Fruit fly (Drosophila melanogaster) whole organism, embryonic: ENCODE data around the gene ft.
A peak's percentile ranks its signal among the peaks of the same experiment; 100 is the strongest.

Source experiments
- ATbp ChIP-seq: fragments of 200-800 bp; sonication (Bioruptor generic); optimal IDR thresholded peaks from 2 replicates; lab custom pipeline; 2017; ENCODE audit warnings: missing biosample characterization, mild to moderate bottlenecking, missing genetic modification characterization, missing genetic modification reagents
- Asciz ChIP-seq: fragments of 200-800 bp; sonication (Bioruptor generic); optimal IDR thresholded peaks from 2 replicates; lab custom pipeline; 2017; ENCODE audit warnings: missing biosample characterization, mild to moderate bottlenecking, missing genetic modification characterization, missing genetic modification reagents
- Bdp1 ChIP-seq: fragments of 200-800 bp; sonication (Bioruptor generic); optimal IDR thresholded peaks from 3 replicates; lab custom pipeline; 2016; ENCODE audit warnings: missing biosample characterization, missing genetic modification characterization
- CG10267 ChIP-seq: fragments of 200-800 bp; sonication (Bioruptor generic); optimal IDR thresholded peaks from 2 replicates; lab custom pipeline; 2018; ENCODE audit warnings: missing biosample characterization, mild to moderate bottlenecking, missing genetic modification characterization, moderate library complexity
- CG12104 ChIP-seq: fragments of 200-800 bp; sonication (Bioruptor generic); optimal IDR thresholded peaks from 3 replicates; lab custom pipeline; 2016; ENCODE audit warnings: missing biosample characterization, missing genetic modification characterization
- CG13287 ChIP-seq: fragments of 200-800 bp; sonication (Bioruptor generic); IDR thresholded peaks from 2 replicates; pipeline ENCODE4 v1.3.6; 2022; ENCODE audit warnings: missing biosample characterization, missing genetic modification characterization; ENCODE audit not compliant: partially characterized antibody
- CG13424 ChIP-seq: fragments of 200-800 bp; sonication (Bioruptor generic); optimal IDR thresholded peaks from 2 replicates; lab custom pipeline; 2019; ENCODE audit warnings: missing biosample characterization, mild to moderate bottlenecking, missing genetic modification characterization, moderate library complexity
- CG13894 ChIP-seq: fragments of 200-800 bp; sonication (Bioruptor generic); optimal IDR thresholded peaks from 3 replicates; lab custom pipeline; 2018; ENCODE audit warnings: missing biosample characterization, mild to moderate bottlenecking, missing genetic modification characterization, moderate library complexity
- CG14014 ChIP-seq: fragments of 200-800 bp; sonication (Bioruptor generic); IDR thresholded peaks from 2 replicates; pipeline ENCODE4 v1.3.6; 2022; ENCODE audit warnings: missing biosample characterization, missing genetic modification characterization
- CG15269 ChIP-seq: fragments of 200-800 bp; sonication (Bioruptor generic); optimal IDR thresholded peaks from 2 replicates; lab custom pipeline; 2018; ENCODE audit warnings: missing biosample characterization, mild to moderate bottlenecking, missing genetic modification characterization, moderate library complexity
- CG16863 ChIP-seq: fragments of 200-800 bp; sonication (Bioruptor generic); optimal IDR thresholded peaks from 3 replicates; lab custom pipeline; 2016; ENCODE audit warnings: missing biosample characterization, missing genetic modification characterization
- CG2202 ChIP-seq: fragments of 200-800 bp; sonication (Bioruptor generic); optimal IDR thresholded peaks from 2 replicates; lab custom pipeline; 2018; ENCODE audit warnings: missing biosample characterization, mild to moderate bottlenecking, missing genetic modification characterization
- CG30020 ChIP-seq: fragments of 200-800 bp; optimal IDR thresholded peaks from 2 replicates; lab custom pipeline; 2019; ENCODE audit warnings: missing biosample characterization, mild to moderate bottlenecking, missing genetic modification characterization, moderate library complexity
- CG3065 ChIP-seq: fragments of 200-800 bp; sonication (Bioruptor generic); optimal IDR thresholded peaks from 2 replicates; lab custom pipeline; 2016; ENCODE audit warnings: missing biosample characterization, missing genetic modification characterization
- CG33557 ChIP-seq: fragments of 200-800 bp; sonication (Bioruptor generic); optimal IDR thresholded peaks from 2 replicates; lab custom pipeline; 2019; ENCODE audit warnings: missing biosample characterization, mild to moderate bottlenecking, missing genetic modification characterization, moderate library complexity
- CG5180 ChIP-seq: fragments of 200-800 bp; sonication (Bioruptor generic); optimal IDR thresholded peaks from 3 replicates; lab custom pipeline; 2017; ENCODE audit warnings: missing biosample characterization, missing genetic modification characterization, mild to moderate bottlenecking, moderate library complexity, missing genetic modification reagents
- CG7271 ChIP-seq: fragments of 200-800 bp; sonication (Bioruptor generic); optimal IDR thresholded peaks from 2 replicates; lab custom pipeline; 2018; ENCODE audit warnings: missing biosample characterization, mild to moderate bottlenecking, missing genetic modification characterization, moderate library complexity
- CG8281 ChIP-seq: fragments of 200-800 bp; sonication (Bioruptor generic); optimal IDR thresholded peaks from 2 replicates; lab custom pipeline; 2018; ENCODE audit warnings: missing biosample characterization, mild to moderate bottlenecking, missing genetic modification characterization, moderate library complexity
- CG8478 ChIP-seq: fragments of >200 bp; optimal IDR thresholded peaks from 2 replicates; lab custom pipeline; 2018
- CG8944 ChIP-seq: fragments of 200-800 bp; sonication (Bioruptor generic); optimal IDR thresholded peaks from 3 replicates; lab custom pipeline; 2016; ENCODE audit warnings: missing biosample characterization, missing genetic modification characterization
- D19B ChIP-seq: fragments of 200-800 bp; sonication (Bioruptor generic); optimal IDR thresholded peaks from 2 replicates; lab custom pipeline; 2017; ENCODE audit warnings: missing biosample characterization, mild to moderate bottlenecking, missing genetic modification characterization
- Dip2 ChIP-seq: fragments of 200-800 bp; sonication (Bioruptor generic); IDR thresholded peaks from 2 replicates; pipeline ENCODE4 v1.3.6; 2022; ENCODE audit warnings: missing biosample characterization, missing genetic modification characterization
- Dip3 ChIP-seq: fragments of 200-800 bp; sonication (Bioruptor generic); optimal IDR thresholded peaks from 3 replicates; lab custom pipeline; 2016; ENCODE audit warnings: missing biosample characterization, missing genetic modification characterization
- HLHmδ ChIP-seq: fragments of 200-800 bp; sonication (Bioruptor generic); optimal IDR thresholded peaks from 2 replicates; lab custom pipeline; 2018; ENCODE audit warnings: missing biosample characterization, mild to moderate bottlenecking, missing genetic modification characterization, moderate library complexity
- Med ChIP-seq: fragments of 200-800 bp; sonication (Bioruptor generic); peaks from one replicate; lab custom pipeline; 2016; ENCODE audit warnings: missing biosample characterization, missing genetic modification characterization, mild to moderate bottlenecking, inconsistent platforms, moderate library complexity
- Nf-YC ChIP-seq: fragments of 200-800 bp; optimal IDR thresholded peaks from 3 replicates; lab custom pipeline; 2019; ENCODE audit warnings: missing biosample characterization, mild to moderate bottlenecking, missing genetic modification characterization, moderate library complexity
- Rx ChIP-seq: fragments of 200-800 bp; sonication (Bioruptor generic); IDR thresholded peaks from 2 replicates; pipeline ENCODE4 v1.3.6; 2022; ENCODE audit warnings: missing biosample characterization, missing genetic modification characterization
- TFAM ChIP-seq: fragments of 200-800 bp; sonication (Bioruptor generic); optimal IDR thresholded peaks from 2 replicates; lab custom pipeline; 2017; ENCODE audit warnings: missing biosample characterization, missing genetic modification characterization, inconsistent platforms
- Vsx1 ChIP-seq: fragments of 200-800 bp; sonication (Bioruptor generic); optimal IDR thresholded peaks from 2 replicates; lab custom pipeline; 2017; ENCODE audit warnings: missing biosample characterization, mild to moderate bottlenecking, missing genetic modification characterization, missing genetic modification reagents
- bbx ChIP-seq: fragments of 200-800 bp; sonication (Bioruptor generic); IDR thresholded peaks from 2 replicates; pipeline ENCODE4 v1.3.6; 2022; ENCODE audit warnings: missing biosample characterization, missing genetic modification characterization; ENCODE audit not compliant: partially characterized antibody
- bigmax ChIP-seq: fragments of 200-800 bp; sonication (Bioruptor generic); optimal IDR thresholded peaks from 2 replicates; lab custom pipeline; 2018; ENCODE audit warnings: missing biosample characterization, mild to moderate bottlenecking, missing genetic modification characterization
- cg ChIP-seq: fragments of 200-800 bp; sonication (Bioruptor generic); optimal IDR thresholded peaks from 3 replicates; lab custom pipeline; 2019; ENCODE audit warnings: missing biosample characterization, mild to moderate bottlenecking, missing genetic modification characterization, moderate library complexity
- chm ChIP-seq: fragments of 200-800 bp; sonication (Bioruptor generic); IDR thresholded peaks from 2 replicates; pipeline ENCODE4 v1.3.6; 2022; ENCODE audit warnings: missing biosample characterization, missing genetic modification characterization
- crp ChIP-seq, 2 experiments: fragments of 200-800 bp; sonication (Bioruptor generic); optimal IDR thresholded peaks; 2 replicates in 1 of 2; 3 replicates in 1 of 2; lab custom pipeline; 2017; ENCODE audit warnings: missing biosample characterization in 2 of 2, missing genetic modification characterization in 2 of 2, mild to moderate bottlenecking in 1 of 2, moderate library complexity in 1 of 2
- dysf ChIP-seq: fragments of 200-800 bp; sonication (Bioruptor generic); IDR thresholded peaks from 3 replicates; pipeline ENCODE4 v1.3.6; 2022; ENCODE audit warnings: missing biosample characterization, missing genetic modification characterization
- ewg ChIP-seq: fragments of 200-800 bp; sonication (Bioruptor generic); optimal IDR thresholded peaks from 3 replicates; lab custom pipeline; 2017; ENCODE audit warnings: mild to moderate bottlenecking, missing biosample characterization, missing genetic modification reagents, missing genetic modification characterization
- gem ChIP-seq: fragments of 200-800 bp; sonication (Bioruptor generic); optimal IDR thresholded peaks from 2 replicates; lab custom pipeline; 2019; ENCODE audit warnings: missing biosample characterization, mild to moderate bottlenecking, missing genetic modification characterization, moderate library complexity
- gsb-n ChIP-seq: fragments of 200-800 bp; sonication (Bioruptor generic); optimal IDR thresholded peaks from 3 replicates; lab custom pipeline; 2018; ENCODE audit warnings: missing biosample characterization, mild to moderate bottlenecking, missing genetic modification characterization
- ham ChIP-seq: fragments of 200-800 bp; sonication (Bioruptor generic); IDR thresholded peaks from 2 replicates; pipeline ENCODE4 v1.3.6; 2022; ENCODE audit warnings: missing biosample characterization, missing genetic modification characterization
- kay ChIP-seq: fragments of 200-800 bp; sonication (Bioruptor generic); optimal IDR thresholded peaks from 2 replicates; lab custom pipeline; 2016; ENCODE audit warnings: missing biosample characterization, missing genetic modification characterization
- p53 ChIP-seq: fragments of 200-800 bp; sonication (Bioruptor generic); optimal IDR thresholded peaks from 2 replicates; lab custom pipeline; 2016; ENCODE audit warnings: missing biosample characterization, missing genetic modification characterization
- pzg ChIP-seq: fragments of 200-800 bp; sonication (Bioruptor generic); optimal IDR thresholded peaks from 3 replicates; lab custom pipeline; 2018; ENCODE audit warnings: missing biosample characterization, mild to moderate bottlenecking, missing genetic modification characterization, moderate library complexity
- salm ChIP-seq: fragments of 200-800 bp; sonication (Bioruptor generic); optimal IDR thresholded peaks from 2 replicates; lab custom pipeline; 2018; ENCODE audit warnings: missing biosample characterization, mild to moderate bottlenecking, missing genetic modification characterization
- shn ChIP-seq: fragments of 200-800 bp; sonication (Bioruptor generic); optimal IDR thresholded peaks from 3 replicates; lab custom pipeline; 2016; ENCODE audit warnings: missing biosample characterization, missing genetic modification characterization
- sna ChIP-seq: fragments of 200-800 bp; sonication (Bioruptor generic); IDR thresholded peaks from 2 replicates; pipeline ENCODE4 v1.3.6; 2022; ENCODE audit warnings: missing biosample characterization, missing genetic modification characterization; ENCODE audit not compliant: partially characterized antibody
- sr ChIP-seq: fragments of 200-800 bp; sonication (Bioruptor generic); IDR thresholded peaks from 3 replicates; pipeline ENCODE4 v1.3.6; 2022; ENCODE audit warnings: missing biosample characterization, missing genetic modification characterization
- sug ChIP-seq: fragments of 200-800 bp; optimal IDR thresholded peaks from 2 replicates; lab custom pipeline; 2019; ENCODE audit warnings: missing biosample characterization, mild to moderate bottlenecking, missing genetic modification characterization, moderate library complexity
- tna ChIP-seq: fragments of 200-800 bp; sonication (Bioruptor generic); IDR thresholded peaks from 2 replicates; pipeline ENCODE4 v1.3.6; 2022; ENCODE audit warnings: missing biosample characterization, missing genetic modification characterization; ENCODE audit not compliant: partially characterized antibody
- unc-4 ChIP-seq: fragments of 200-800 bp; sonication (Bioruptor generic); IDR thresholded peaks from 2 replicates; pipeline ENCODE4 v1.3.6; 2022; ENCODE audit warnings: missing biosample characterization, missing genetic modification characterization; ENCODE audit not compliant: partially characterized antibody

The ft gene

DNA sequence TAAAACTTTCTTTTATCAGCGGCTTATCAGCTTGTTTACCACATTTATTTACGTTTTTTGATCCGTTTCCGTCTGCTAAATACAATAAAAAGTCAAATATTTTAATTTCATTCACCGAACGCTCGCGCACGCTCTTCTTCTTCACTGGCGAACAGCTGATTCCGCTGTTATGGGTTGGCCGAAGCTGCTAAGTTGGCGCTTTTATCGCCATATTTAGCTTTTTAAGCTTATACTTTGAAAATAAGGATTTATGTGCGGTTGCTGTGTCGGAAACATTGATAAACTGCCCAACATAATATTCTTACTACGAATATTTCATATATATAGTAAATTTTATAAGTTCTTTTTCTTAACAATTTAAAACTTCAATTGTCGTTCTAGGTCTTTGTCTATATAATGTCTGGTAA lies 23.7 kb downstream of the ft start, which contains the start of gene Naprt (continued):
- TF ChIP-seq CG8478 (lab: Kevin White, UChicago) = no peak
- no peak for TF ChIP-seq Vsx1 (GFP tag; lab: Kevin White, UChicago)
- no peak for TF ChIP-seq Asciz (GFP tag; lab: Kevin White, UChicago)
- no peak for TF ChIP-seq gsb-n (tag; lab: Kevin White, UChicago)
- TF ChIP-seq CG10267 (tag; lab: Kevin White, UChicago) = no peak
- TF ChIP-seq Rx (GFP tag; lab: Robert Waterston, UW) = no peak
- no peak for TF ChIP-seq CG8944 (GFP tag; lab: Kevin White, UChicago)
- no peak for TF ChIP-seq CG30020 (tag; lab: Kevin White, UChicago)
- TF ChIP-seq kay (GFP tag; lab: Kevin White, UChicago) = no peak
- TF ChIP-seq CG13424 (tag; lab: Kevin White, UChicago) = no peak
- no peak for TF ChIP-seq CG16863 (GFP tag; lab: Kevin White, UChicago)
- no peak for TF ChIP-seq HLHmδ (GFP tag; lab: Kevin White, UChicago)
- no peak for TF ChIP-seq sr (GFP tag; lab: Robert Waterston, UW)
- no peak for TF ChIP-seq CG7271 (tag; lab: Kevin White, UChicago)
- TF ChIP-seq CG12104 = no peak
- TF ChIP-seq bbx (GFP tag; lab: Robert Waterston, UW) = no peak
- no peak for TF ChIP-seq CG8281
- no peak for TF ChIP-seq Dip3 (GFP tag; lab: Kevin White, UChicago)
- TF ChIP-seq crp (GFP tag; optimal IDR thresholded peaks at IDR 0.05; lab: Kevin White, UChicago) = peak; percentile 52 to 92
- no peak for TF ChIP-seq D19B (GFP tag; lab: Kevin White, UChicago)
- no peak for TF ChIP-seq salm
- no peak for TF ChIP-seq Nf-YC (tag; lab: Kevin White, UChicago)
- TF ChIP-seq gem (tag; lab: Kevin White, UChicago) = no peak
- no peak for TF ChIP-seq CG33557 (GFP tag; lab: Kevin White, UChicago)
- no peak for TF ChIP-seq unc-4 (GFP tag; lab: Robert Waterston, UW)
- TF ChIP-seq pzg (GFP tag; lab: Kevin White, UChicago) = peak; percentile 48
- TF ChIP-seq CG14014 (GFP tag; lab: Robert Waterston, UW) = no peak
- no peak for TF ChIP-seq bigmax (GFP tag; lab: Kevin White, UChicago)
- TF ChIP-seq cg (GFP tag; lab: Kevin White, UChicago) = no peak
- TF ChIP-seq CG2202 = no peak
- TF ChIP-seq Bdp1 (GFP tag; lab: Kevin White, UChicago) = no peak
- no peak for TF ChIP-seq ewg
- no peak for TF ChIP-seq shn (GFP tag; lab: Kevin White, UChicago)

DNA sequence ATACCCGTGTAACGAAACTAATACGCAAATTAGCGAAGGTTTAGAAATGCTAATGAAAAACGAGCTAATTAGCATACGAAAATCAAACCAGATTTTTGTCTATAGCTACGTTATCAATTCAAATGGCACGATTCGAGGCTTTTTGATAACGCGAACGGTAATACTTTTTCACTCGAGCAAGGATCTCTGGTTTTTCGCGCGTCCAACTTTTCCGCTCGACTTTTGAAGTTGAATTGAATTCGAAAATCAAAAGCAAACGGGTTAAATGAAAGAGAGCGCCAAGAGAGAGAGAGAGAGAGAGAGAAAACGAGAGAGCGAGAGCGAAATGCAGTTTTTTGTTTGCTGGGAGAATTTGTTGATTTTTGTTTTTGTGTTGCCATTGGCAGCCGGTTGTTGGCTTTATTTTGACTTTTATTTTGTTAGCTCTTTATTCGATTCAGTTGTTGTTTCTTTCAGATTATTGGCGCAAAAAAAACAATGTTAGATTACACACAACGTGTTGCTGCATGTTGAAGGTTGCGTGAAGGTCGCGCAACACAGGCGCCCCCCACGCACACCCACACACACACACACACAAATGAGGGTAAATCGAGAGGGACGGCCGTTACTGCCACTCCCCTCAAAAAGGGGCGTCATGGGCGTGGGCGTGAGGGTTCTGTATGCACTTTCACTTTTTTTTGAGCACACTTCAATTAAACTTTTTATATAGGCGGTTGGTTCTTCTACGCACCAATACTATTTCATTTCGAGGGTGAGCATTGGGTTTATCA lies 24.3 kb downstream of the ft start:
- TF ChIP-seq CG13287 (GFP tag; lab: Robert Waterston, UW) (peak; percentile 34), TFAM (GFP tag; lab: Kevin White, UChicago) (no peak), dysf (GFP tag; lab: Robert Waterston, UW) (no peak), Med (GFP tag; lab: Kevin White, UChicago) (peak; percentile 78), chm (GFP tag; lab: Robert Waterston, UW) (0 out of 2 replicates have a peak, but pooled peaks have one; percentile 13), tna (GFP tag; lab: Robert Waterston, UW) (0 out of 2 replicates have a peak, but pooled peaks have one; percentile 21), p53 (peak; percentile 91), ham (GFP tag; lab: Robert Waterston, UW) (no peak), ATbp (GFP tag; lab: Kevin White, UChicago) (peak; percentile 36), CG3065 (GFP tag; lab: Kevin White, UChicago) (peak; percentile 50), CG5180 (GFP tag; lab: Kevin White, UChicago) (peak; percentile 10), Dip2 (GFP tag; lab: Robert Waterston, UW) (no peak), sna (GFP tag; lab: Robert Waterston, UW) (peak; percentile 41; the same call in 1 of the 2 replicates), CG15269 (tag; lab: Kevin White, UChicago) (peak; percentile 2), CG13894 (tag; lab: Kevin White, UChicago) (peak; percentile 60), sug (tag; lab: Kevin White, UChicago) (peak; percentile 87)
